Fruit fly (Drosophila melanogaster) whole organism, adult: Measurements from ENCODE around the gene CG17186.

Experiments used
- CG11617 ChIP-seq: fragments of 200-800 bp; sonication (Bioruptor generic); optimal IDR thresholded peaks from 2 replicates; lab custom pipeline; 2017; ENCODE audit warnings: mild to moderate bottlenecking, missing biosample characterization, missing genetic modification reagents, missing genetic modification characterization
- CG12768 ChIP-seq: fragments of 200-800 bp; sonication (Bioruptor generic); optimal IDR thresholded peaks from 2 replicates; lab custom pipeline; 2017; ENCODE audit warnings: missing biosample characterization, missing genetic modification characterization, mild to moderate bottlenecking, moderate library complexity, missing genetic modification reagents
- CG14711 ChIP-seq: fragments of 200-800 bp; sonication (Bioruptor generic); optimal IDR thresholded peaks from 2 replicates; lab custom pipeline; 2018; ENCODE audit warnings: missing biosample characterization, mild to moderate bottlenecking, missing genetic modification characterization, moderate library complexity
- CG1620 ChIP-seq: fragments of 200-800 bp; sonication (Bioruptor generic); optimal IDR thresholded peaks from 2 replicates; lab custom pipeline; 2016; ENCODE audit warnings: missing biosample characterization, missing genetic modification characterization
- CG33017 ChIP-seq: fragments of 200-800 bp; sonication (Bioruptor generic); optimal IDR thresholded peaks from 2 replicates; lab custom pipeline; 2018; ENCODE audit warnings: missing biosample characterization, mild to moderate bottlenecking, missing genetic modification characterization, moderate library complexity
- CG5204 ChIP-seq: fragments of 200-800 bp; sonication (Bioruptor generic); optimal IDR thresholded peaks from 2 replicates; lab custom pipeline; 2016; ENCODE audit warnings: missing biosample characterization, missing genetic modification characterization
- CG7045 ChIP-seq: fragments of 200-800 bp; sonication (Bioruptor generic); optimal IDR thresholded peaks from 2 replicates; lab custom pipeline; 2017; ENCODE audit warnings: missing biosample characterization, mild to moderate bottlenecking, missing genetic modification characterization
- CG7101 ChIP-seq: fragments of 200-800 bp; sonication (Bioruptor generic); optimal IDR thresholded peaks from 2 replicates; lab custom pipeline; 2018; ENCODE audit warnings: missing biosample characterization, mild to moderate bottlenecking, missing genetic modification characterization, moderate library complexity
- Clk ChIP-seq: fragments of 200-800 bp; sonication (Bioruptor generic); optimal IDR thresholded peaks from 2 replicates; lab custom pipeline; 2017; ENCODE audit warnings: missing biosample characterization, missing genetic modification characterization
- Crg-1 ChIP-seq: fragments of 200-800 bp; sonication (Bioruptor generic); optimal IDR thresholded peaks from 2 replicates; lab custom pipeline; 2016; ENCODE audit warnings: missing biosample characterization, missing genetic modification characterization
- Hr96 ChIP-seq: fragments of 200-800 bp; sonication (Bioruptor generic); optimal IDR thresholded peaks from 2 replicates; lab custom pipeline; 2016; ENCODE audit warnings: missing biosample characterization, missing genetic modification characterization
- Mnt ChIP-seq: fragments of 200-800 bp; sonication (Bioruptor generic); optimal IDR thresholded peaks from 2 replicates; lab custom pipeline; 2016; ENCODE audit warnings: missing biosample characterization, mild to moderate bottlenecking, missing genetic modification characterization
- bab1 ChIP-seq: fragments of 200-800 bp; sonication (Bioruptor generic); optimal IDR thresholded peaks from 3 replicates; lab custom pipeline; 2019; ENCODE audit warnings: missing biosample characterization, mild to moderate bottlenecking, missing genetic modification characterization, moderate library complexity
- cic ChIP-seq: fragments of 200-800 bp; sonication (Bioruptor generic); optimal IDR thresholded peaks from 2 replicates; lab custom pipeline; 2017; ENCODE audit warnings: missing biosample characterization, mild to moderate bottlenecking, missing genetic modification characterization, moderate library complexity
- cnc ChIP-seq, 2 experiments: fragments of >200 bp; optimal IDR thresholded peaks; 2 replicates each; lab custom pipeline; 2017
- kay ChIP-seq: fragments of 200-800 bp; sonication (Bioruptor generic); peaks from one replicate; lab custom pipeline; 2016; ENCODE audit warnings: missing biosample characterization, missing genetic modification characterization, borderline replicate concordance
- ovo ChIP-seq: fragments of 200-800 bp; sonication (Bioruptor generic); optimal IDR thresholded peaks from 2 replicates; lab custom pipeline; 2016; ENCODE audit warnings: missing biosample characterization, missing genetic modification characterization
- pad ChIP-seq: fragments of 200-800 bp; sonication (Bioruptor generic); optimal IDR thresholded peaks from 3 replicates; lab custom pipeline; 2017; ENCODE audit warnings: missing biosample characterization, missing genetic modification characterization, mild to moderate bottlenecking, moderate library complexity, missing genetic modification reagents
- tj ChIP-seq: fragments of 200-800 bp; sonication (Bioruptor generic); optimal IDR thresholded peaks from 3 replicates; lab custom pipeline; 2017; ENCODE audit warnings: missing biosample characterization, mild to moderate bottlenecking, missing genetic modification characterization, moderate library complexity
- toe ChIP-seq: fragments of 200-800 bp; sonication (Bioruptor generic); optimal IDR thresholded peaks from 2 replicates; lab custom pipeline; 2016; ENCODE audit warnings: missing biosample characterization, missing genetic modification characterization

CG17186 gene

dm6 chr3R:19859370-19860033 is 17.8 kb downstream of the CG17186 start:
- TF ChIP-seq CG7045 (peak; percentile 54), Hr96 (GFP tag; lab: Kevin White, UChicago) (peak; percentile 55), pad (peak; percentile 7), CG7101 (tag; lab: Kevin White, UChicago) (no peak), toe (GFP tag; lab: Kevin White, UChicago) (peak; percentile 42), cnc (optimal IDR thresholded peaks at IDR 0.05; lab: Kevin White, UChicago) (no peak), Crg-1 (no peak), CG14711 (tag; lab: Kevin White, UChicago) (no peak), CG5204 (no peak), Clk (GFP tag; lab: Kevin White, UChicago) (no peak), bab1 (GFP tag; lab: Kevin White, UChicago) (no peak), ovo (GFP tag; lab: Kevin White, UChicago) (peak; percentile 14), CG11617 (GFP tag; lab: Kevin White, UChicago) (peak; percentile 62), CG12768 (GFP tag; lab: Kevin White, UChicago) (peak; percentile 94), CG1620 (GFP tag; lab: Kevin White, UChicago) (peak; percentile 16), tj (GFP tag; lab: Kevin White, UChicago) (no peak), kay (GFP tag; lab: Kevin White, UChicago) (no peak), cic (GFP tag; lab: Kevin White, UChicago) (peak; percentile 91), CG33017 (tag; lab: Kevin White, UChicago) (no peak), Mnt (peak; percentile 52)

- TF ChIP-seq toe (GFP tag; lab: Kevin White, UChicago) (no peak), Crg-1 (no peak), cic (GFP tag; lab: Kevin White, UChicago) (no peak), cnc (optimal IDR thresholded peaks at IDR 0.05; lab: Kevin White, UChicago) (peak in 1 of 2 experiments; percentile 4), CG14711 (tag; lab: Kevin White, UChicago) (no peak), CG11617 (GFP tag; lab: Kevin White, UChicago) (no peak), pad (no peak), kay (GFP tag; lab: Kevin White, UChicago) (no peak)
Measured at dm6 chr3R:19858944-19859343, 18.4 kb downstream of the CG17186 start.

dm6 chr3R:19858017-19858659 is 19.2 kb downstream of the CG17186 start:
- TF ChIP-seq cic (GFP tag; lab: Kevin White, UChicago) (peak; percentile 92), CG7045 (peak; percentile 48), kay (GFP tag; lab: Kevin White, UChicago) (no peak), ovo (GFP tag; lab: Kevin White, UChicago) (peak; percentile 28), CG14711 (tag; lab: Kevin White, UChicago) (peak; percentile 10), CG12768 (GFP tag; lab: Kevin White, UChicago) (peak; percentile 52), Crg-1 (peak; percentile 73), CG11617 (GFP tag; lab: Kevin White, UChicago) (peak; percentile 39), toe (GFP tag; lab: Kevin White, UChicago) (peak; percentile 42), CG5204 (no peak), CG33017 (tag; lab: Kevin White, UChicago) (peak; percentile 62), cnc (optimal IDR thresholded peaks at IDR 0.05; lab: Kevin White, UChicago) (no peak), bab1 (GFP tag; lab: Kevin White, UChicago) (no peak), tj (GFP tag; lab: Kevin White, UChicago) (peak; percentile 25), CG1620 (GFP tag; lab: Kevin White, UChicago) (peak; percentile 47), Mnt (peak; percentile 47), CG7101 (tag; lab: Kevin White, UChicago) (peak; percentile 25), Clk (GFP tag; lab: Kevin White, UChicago) (no peak), Hr96 (GFP tag; lab: Kevin White, UChicago) (peak; percentile 15), pad (peak; percentile 44)

- peak; percentile 66 for TF ChIP-seq cic (GFP tag; lab: Kevin White, UChicago)
- no peak for TF ChIP-seq Clk (GFP tag; lab: Kevin White, UChicago)
- TF ChIP-seq Mnt: no peak
- TF ChIP-seq CG11617 (GFP tag; lab: Kevin White, UChicago): no peak
- peak; percentile 17 for TF ChIP-seq Crg-1
Measured at dm6 chr3R:19847591-19848256, 29.6 kb downstream of the CG17186 start.

dm6 chr3R:19846870-19847590 is 30.3 kb downstream of the CG17186 start, which contains the start of gene MICU3:
MICU3 (plus strand) TSS chr3R:19847311.
- TF ChIP-seq Clk (GFP tag; lab: Kevin White, UChicago) (peak; percentile 54), cic (GFP tag; lab: Kevin White, UChicago) (no peak), CG7101 (tag; lab: Kevin White, UChicago) (peak; percentile 26), CG5204 (peak; percentile 65), CG7045 (peak; percentile 39), CG11617 (GFP tag; lab: Kevin White, UChicago) (peak; percentile 47), Crg-1 (peak; percentile 38), CG12768 (GFP tag; lab: Kevin White, UChicago) (peak; percentile 43), tj (GFP tag; lab: Kevin White, UChicago) (no peak), CG14711 (tag; lab: Kevin White, UChicago) (peak; percentile 87), Hr96 (GFP tag; lab: Kevin White, UChicago) (peak; percentile 76), pad (peak; percentile 16), CG1620 (GFP tag; lab: Kevin White, UChicago) (peak; percentile 68), Mnt (peak; percentile 35), kay (GFP tag; lab: Kevin White, UChicago) (no peak), bab1 (GFP tag; lab: Kevin White, UChicago) (peak; percentile 21), toe (GFP tag; lab: Kevin White, UChicago) (peak; percentile 76), CG33017 (tag; lab: Kevin White, UChicago) (no peak), ovo (GFP tag; lab: Kevin White, UChicago) (peak; percentile 1), cnc (optimal IDR thresholded peaks at IDR 0.05; lab: Kevin White, UChicago) (no peak)
